Worm (Caenorhabditis elegans) whole organism, L4 larva: ENCODE data around the gene ZK353.3.

Source experiments
- aha-1 ChIP-seq: fragments of 150-350 bp; peaks from one replicate; lab custom pipeline; 2014; ENCODE audit warnings: missing biosample characterization, missing genetic modification characterization
- ama-1 ChIP-seq: fragments of 150-350 bp; optimal IDR thresholded peaks from 2 replicates; lab custom pipeline; 2014; ENCODE audit warnings: inconsistent platforms, mixed read lengths
- arid-1 ChIP-seq: fragments of 200-800 bp; sonication (Bioruptor generic); conservative IDR thresholded peaks from 2 replicates; pipeline ENCODE4 v1.3.6; 2022; ENCODE audit warnings: missing genetic modification reagents, missing genetic modification characterization, missing compliant biosample characterization
- cey-2 ChIP-seq: sonication (generic microtip); optimal IDR thresholded peaks from 3 replicates; lab custom pipeline; 2017; ENCODE audit warnings: missing genetic modification characterization, mild to moderate bottlenecking, missing compliant biosample characterization, antibody characterized with exemption, borderline replicate concordance; ENCODE audit not compliant: insufficient read depth
- daf-19 ChIP-seq: fragments of 200-800 bp; sonication (Bioruptor generic); conservative IDR thresholded peaks from 2 replicates; pipeline ENCODE4 v1.3.6; 2022; ENCODE audit warnings: missing genetic modification characterization, missing compliant biosample characterization
- dmd-6 ChIP-seq: fragments of 200-800 bp; sonication (Bioruptor generic); IDR thresholded peaks from 2 replicates; pipeline ENCODE4 v1.3.6; 2022; ENCODE audit warnings: missing genetic modification reagents, missing genetic modification characterization, missing compliant biosample characterization
- dve-1 ChIP-seq: sonication (generic microtip); optimal IDR thresholded peaks from 2 replicates; lab custom pipeline; 2017; ENCODE audit warnings: antibody characterized with exemption, mild to moderate bottlenecking, missing genetic modification characterization, missing compliant biosample characterization; ENCODE audit not compliant: insufficient read depth
- fos-1 ChIP-seq: fragments of 150-350 bp; optimal IDR thresholded peaks from 2 replicates; lab custom pipeline; 2014; ENCODE audit warnings: missing biosample characterization, missing genetic modification characterization
- hlh-30 ChIP-seq: sonication (generic microtip); optimal IDR thresholded peaks from 2 replicates; lab custom pipeline; 2017; ENCODE audit warnings: antibody characterized with exemption, mild to moderate bottlenecking, missing genetic modification characterization, missing compliant biosample characterization; ENCODE audit not compliant: insufficient read depth
- lin-1 ChIP-seq: fragments of 200-800 bp; sonication (Bioruptor generic); IDR thresholded peaks from 2 replicates; pipeline ENCODE4 v1.3.6; 2022; ENCODE audit warnings: missing genetic modification reagents, missing genetic modification characterization, missing compliant biosample characterization
- lin-29 ChIP-seq: fragments of 200-800 bp; sonication (Bioruptor generic); IDR thresholded peaks from 2 replicates; pipeline ENCODE4 v1.3.6; 2022; ENCODE audit warnings: missing genetic modification reagents, missing genetic modification characterization, missing compliant biosample characterization
- lsy-2 ChIP-seq, 2 experiments: fragments of 150-350 bp in 1 of 2; sonication (generic microtip) in 1 of 2; optimal IDR thresholded peaks; 2 replicates each; lab custom pipeline; 2014 to 2017; ENCODE audit warnings: missing biosample characterization in 2 of 2, missing genetic modification characterization in 2 of 2
- mes-2 ChIP-seq: sonication (generic microtip); optimal IDR thresholded peaks from 2 replicates; lab custom pipeline; 2016; ENCODE audit warnings: missing genotype, mild to moderate bottlenecking, missing genetic modification characterization, missing compliant biosample characterization; ENCODE audit not compliant: poor library complexity, severe bottlenecking
- nhr-11 ChIP-seq: fragments of 150-350 bp; optimal IDR thresholded peaks from 2 replicates; lab custom pipeline; 2014; ENCODE audit warnings: missing biosample characterization, missing genetic modification characterization
- nhr-111 ChIP-seq: fragments of 200-800 bp; sonication (Bioruptor generic); optimal IDR thresholded peaks from 2 replicates; lab custom pipeline; 2018; ENCODE audit warnings: mild to moderate bottlenecking, missing genetic modification characterization, missing compliant biosample characterization
- nhr-25 ChIP-seq: sonication (generic microtip); optimal IDR thresholded peaks from 2 replicates; lab custom pipeline; 2017; ENCODE audit warnings: missing genetic modification characterization, mild to moderate bottlenecking, missing compliant biosample characterization, antibody characterized with exemption, moderate library complexity, borderline replicate concordance; ENCODE audit not compliant: insufficient read depth
- nhr-28 ChIP-seq: fragments of 150-350 bp; optimal IDR thresholded peaks from 2 replicates; lab custom pipeline; 2014; ENCODE audit warnings: missing biosample characterization, missing genetic modification characterization
- nhr-41 ChIP-seq: fragments of 200-800 bp; sonication (Bioruptor generic); IDR thresholded peaks from 2 replicates; pipeline ENCODE4 v1.3.6; 2022; ENCODE audit warnings: missing genetic modification reagents, missing genetic modification characterization, missing compliant biosample characterization
- nhr-6 ChIP-seq: fragments of 150-350 bp; optimal IDR thresholded peaks from 2 replicates; lab custom pipeline; 2014; ENCODE audit warnings: missing biosample characterization, missing genetic modification characterization
- pqm-1 ChIP-seq: sonication (generic microtip); optimal IDR thresholded peaks from 2 replicates; lab custom pipeline; 2017; ENCODE audit warnings: missing biosample characterization, missing genetic modification characterization
- sdz-12 ChIP-seq: fragments of 200-800 bp; sonication (Bioruptor generic); optimal IDR thresholded peaks from 2 replicates; lab custom pipeline; 2018; ENCODE audit warnings: mild to moderate bottlenecking, missing genetic modification characterization, missing compliant biosample characterization
- skn-1 ChIP-seq: fragments of 150-350 bp; optimal IDR thresholded peaks from 2 replicates; lab custom pipeline; 2014; ENCODE audit warnings: missing biosample characterization, missing genetic modification characterization
- unc-130 ChIP-seq: sonication (generic microtip); optimal IDR thresholded peaks from 2 replicates; lab custom pipeline; 2016; ENCODE audit warnings: missing genetic modification reagents, missing genetic modification characterization, missing compliant biosample characterization
- unc-62 ChIP-seq, 3 experiments: fragments of 150-350 bp in 1 of 3; sonication (generic microtip); optimal IDR thresholded peaks in 2 of 3; peaks in 1 of 3; 1 replicate in 1 of 3; 2 replicates in 2 of 3; lab custom pipeline; 2014 to 2017; ENCODE audit warnings: missing biosample characterization in 3 of 3, missing genetic modification characterization in 3 of 3, missing genetic modification reagents in 3 of 3, missing genotype in 1 of 3
- vab-7 ChIP-seq: fragments of 200-800 bp; sonication (Bioruptor generic); IDR thresholded peaks from 2 replicates; pipeline ENCODE4 v1.3.6; 2022; ENCODE audit warnings: missing genetic modification reagents, missing genetic modification characterization, missing compliant biosample characterization
- zag-1 ChIP-seq: fragments of 150-350 bp; optimal IDR thresholded peaks from 2 replicates; lab custom pipeline; 2014; ENCODE audit warnings: missing biosample characterization, missing genetic modification characterization
- zfp-3 ChIP-seq: fragments of 200-800 bp; sonication (Bioruptor generic); conservative IDR thresholded peaks from 2 replicates; pipeline ENCODE4 v1.3.6; 2022; ENCODE audit warnings: missing genetic modification reagents, missing genetic modification characterization, missing compliant biosample characterization

Gene ZK353.3

DNA sequence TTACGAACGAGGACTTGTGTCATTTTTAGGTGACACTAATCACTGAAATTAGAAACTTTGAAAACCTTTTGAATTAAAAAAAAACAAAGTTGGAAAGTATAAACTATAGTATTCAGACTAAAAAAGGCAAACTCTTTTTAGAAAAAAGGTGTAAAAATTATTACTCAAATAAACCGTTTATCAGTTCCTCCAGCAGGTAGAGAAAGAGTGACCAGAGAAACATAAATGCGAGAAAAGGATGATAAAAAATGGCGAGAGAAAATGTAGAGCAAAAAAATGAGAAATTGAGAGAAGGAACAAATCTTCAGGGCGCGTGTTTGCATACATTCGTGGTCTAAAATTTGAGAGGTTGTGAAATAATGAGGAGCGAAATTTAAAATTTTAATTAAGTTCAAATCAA, 6.1 kb downstream of the ZK353.3 start, which contains the start of gene lap-1:
Gene lap-1 (minus strand): TSS at position 42 of the 400 bp plus-strand sequence.
- TF ChIP-seq nhr-28 (tag; lab: Kevin White, UChicago) (peak; percentile 31), dmd-6 (GFP tag; lab: Robert Waterston, UW) (peak; percentile 28; the same call in 1 of the 2 replicates), nhr-11 (no peak), hlh-30 (tag; lab: Kevin White, UChicago) (no peak), pqm-1 (tag; lab: Kevin White, UChicago) (peak; percentile 83)

DNA sequence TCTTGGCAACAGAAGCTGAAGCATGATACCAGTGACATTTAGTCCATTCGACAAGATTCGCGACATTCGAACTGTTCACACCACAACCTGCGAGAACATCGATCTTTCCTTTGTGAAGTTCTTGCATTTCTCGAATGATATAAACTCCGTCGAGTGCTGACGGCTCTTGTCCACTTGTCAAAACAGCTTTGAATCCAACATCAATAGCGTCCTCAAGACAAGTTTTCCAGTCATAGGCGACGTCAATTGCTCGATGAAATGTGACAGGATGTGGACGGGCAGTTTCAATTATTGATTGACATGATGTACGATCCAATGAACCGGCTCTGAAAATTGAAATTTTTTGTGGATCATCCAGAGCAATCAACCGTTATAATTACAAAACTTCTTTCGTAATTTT, 6.8 kb downstream of the ZK353.3 start:
- TF ChIP-seq zfp-3 (GFP tag; lab: Robert Waterston, UW) = no peak
- no peak for TF ChIP-seq arid-1 (GFP tag; lab: Robert Waterston, UW)
- TF ChIP-seq fos-1 = no peak
- peak in 1 of 2 experiments; percentile 96 for TF ChIP-seq unc-62 (GFP tag; optimal IDR thresholded peaks at IDR 0.05 in 1 of 2; lab: Kevin White, UChicago)
- TF ChIP-seq unc-62 (tag; optimal IDR thresholded peaks at IDR 0.05; lab: Kevin White, UChicago) = no peak
- no peak for TF ChIP-seq zag-1 (tag; lab: Kevin White, UChicago)
- TF ChIP-seq aha-1 (tag; lab: Kevin White, UChicago) = peak; percentile 89
- TF ChIP-seq sdz-12 (GFP tag; lab: Kevin White, UChicago) = no peak
- TF ChIP-seq skn-1 (tag; lab: Kevin White, UChicago) = no peak

- TF ChIP-seq nhr-6 (tag; lab: Kevin White, UChicago) (no peak), vab-7 (GFP tag; lab: Robert Waterston, UW) (no peak), cey-2 (tag; lab: Kevin White, UChicago) (no peak), fos-1 (no peak), nhr-111 (no peak), nhr-25 (tag; lab: Kevin White, UChicago) (no peak)
These were observed 7.7 kb downstream of the ZK353.3 start, which contains the start of gene cutc-1 for ce11 chrIII:8403507-8403906. Gene cutc-1 (minus strand): TSS chrIII:8403607.

ce11 chrIII:8405449-8405962, 9.7 kb downstream of the ZK353.3 start, which contains the start of the genes ubxn-4 and cyy-1:
Gene ubxn-4 (minus strand): TSS chrIII:8405562.
Gene cyy-1 (plus strand): TSS chrIII:8405874.
- no peak for TF ChIP-seq lin-29 (GFP tag; lab: Robert Waterston, UW)
- TF ChIP-seq skn-1 (tag; lab: Kevin White, UChicago) = no peak
- TF ChIP-seq lsy-2 (tag; optimal IDR thresholded peaks at IDR 0.05; lab: Kevin White, UChicago) = peak in 1 of 2 experiments; percentile 25
- peak; percentile 14 for TF ChIP-seq aha-1 (tag; lab: Kevin White, UChicago)
- no peak for TF ChIP-seq dve-1 (tag; lab: Kevin White, UChicago)
- peak; percentile 49 for TF ChIP-seq mes-2 (tag; lab: Kevin White, UChicago)

ce11 chrIII:8409166-8409565, 13.4 kb downstream of the ZK353.3 start, which contains the start of gene ZK353.9:
Gene ZK353.9 (plus strand): TSS chrIII:8409496.
- no peak for TF ChIP-seq unc-130 (GFP tag; lab: Kevin White, UChicago)
- peak; percentile 52 for TF ChIP-seq ama-1 (lab: Kevin White, UChicago)
- peak; percentile 80 for TF ChIP-seq aha-1 (tag; lab: Kevin White, UChicago)
- no peak for TF ChIP-seq nhr-41 (GFP tag; lab: Robert Waterston, UW)
- peak in 1 of 2 experiments; percentile 81 for TF ChIP-seq unc-62 (GFP tag; optimal IDR thresholded peaks at IDR 0.05 in 1 of 2; lab: Kevin White, UChicago)
- TF ChIP-seq unc-62 (tag; optimal IDR thresholded peaks at IDR 0.05; lab: Kevin White, UChicago) = no peak

ce11 chrIII:8410747-8411146, 15.0 kb downstream of the ZK353.3 start:
- TF ChIP-seq unc-62 (GFP tag; optimal IDR thresholded peaks at IDR 0.05 in 1 of 2; lab: Kevin White, UChicago) (peak in 1 of 2 experiments; percentile 69), unc-62 (tag; optimal IDR thresholded peaks at IDR 0.05; lab: Kevin White, UChicago) (no peak), lin-1 (no peak), dmd-6 (GFP tag; lab: Robert Waterston, UW) (peak; percentile 44; the same call in 1 of the 2 replicates), aha-1 (tag; lab: Kevin White, UChicago) (peak; percentile 53), daf-19 (GFP tag; lab: Robert Waterston, UW) (no peak)
